Worm (Caenorhabditis elegans): ENCODE measurements around the gene chil-10.

The chil-10 gene

DNA sequence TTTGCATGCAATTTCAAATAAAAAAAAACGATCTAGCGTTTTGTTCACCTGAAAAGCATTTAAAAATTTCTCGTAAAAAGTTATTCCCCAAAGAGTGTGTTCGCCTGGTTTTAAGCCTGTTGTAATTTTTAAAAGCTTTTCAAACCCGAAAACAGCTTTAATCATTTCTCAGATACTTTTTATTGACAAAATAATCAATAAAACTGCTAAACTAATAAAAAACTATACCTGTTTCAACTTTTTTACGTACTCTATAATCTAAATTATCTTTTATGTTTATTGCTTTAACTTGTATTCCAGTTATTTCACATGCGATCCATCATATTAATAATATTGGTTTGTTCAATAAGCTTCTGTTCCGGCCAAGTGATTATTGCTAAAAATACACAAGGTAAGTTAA lies 46.4 kb downstream of the chil-10 start, which contains the start of gene cutl-21:
TSS of gene cutl-21 (plus strand) at position 301 of the 400 bp plus-strand sequence.
- TF ChIP-seq unc-62 (GFP tag; optimal IDR thresholded peaks at IDR 0.05), result no peak

DNA sequence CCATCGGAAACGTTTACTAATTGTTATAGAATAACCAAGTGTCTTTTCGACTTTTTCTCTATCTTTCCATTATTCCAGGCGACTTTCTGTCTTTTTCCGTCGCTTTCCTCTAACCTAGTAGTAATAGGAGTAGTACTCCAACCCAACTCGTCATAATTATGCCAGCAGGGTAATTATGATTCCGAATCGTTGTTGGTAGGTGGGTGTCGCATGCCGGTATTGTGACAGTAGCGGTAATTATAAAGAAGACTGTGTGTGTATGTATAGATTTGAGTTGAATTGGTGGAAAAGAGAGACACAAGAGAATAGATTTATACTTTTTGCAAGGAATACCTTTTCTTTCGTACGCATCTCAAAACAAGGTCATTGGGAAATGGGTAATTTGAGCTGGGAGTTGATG lies 47.3 kb downstream of the chil-10 start:
- TF ChIP-seq unc-62 (GFP tag; optimal IDR thresholded peaks at IDR 0.05), result no peak

DNA sequence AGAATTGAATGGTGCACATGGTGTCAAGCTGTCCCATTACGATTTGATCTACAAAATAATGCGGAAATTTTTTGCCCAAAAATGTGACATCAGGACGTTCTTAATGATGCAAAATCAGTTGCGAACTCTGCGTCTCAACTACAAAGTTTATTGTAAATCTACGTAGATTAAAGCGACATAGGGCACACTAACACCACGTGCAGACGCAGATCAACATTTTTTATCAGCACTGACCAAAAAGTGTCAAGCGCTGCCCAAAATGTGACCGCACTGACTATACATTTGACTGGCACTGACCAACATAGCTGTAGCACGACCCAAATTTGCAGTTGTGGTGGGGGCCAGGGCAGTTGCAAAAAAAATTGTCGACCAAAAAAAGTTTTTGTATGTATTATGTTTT lies 51.8 kb downstream of the chil-10 start:
- no peak for TF ChIP-seq unc-62 (GFP tag; optimal IDR thresholded peaks at IDR 0.05)

All from whole organism, dauer.